Worm (Caenorhabditis elegans): Measurements from ENCODE around the gene W10G11.2.

DNA sequence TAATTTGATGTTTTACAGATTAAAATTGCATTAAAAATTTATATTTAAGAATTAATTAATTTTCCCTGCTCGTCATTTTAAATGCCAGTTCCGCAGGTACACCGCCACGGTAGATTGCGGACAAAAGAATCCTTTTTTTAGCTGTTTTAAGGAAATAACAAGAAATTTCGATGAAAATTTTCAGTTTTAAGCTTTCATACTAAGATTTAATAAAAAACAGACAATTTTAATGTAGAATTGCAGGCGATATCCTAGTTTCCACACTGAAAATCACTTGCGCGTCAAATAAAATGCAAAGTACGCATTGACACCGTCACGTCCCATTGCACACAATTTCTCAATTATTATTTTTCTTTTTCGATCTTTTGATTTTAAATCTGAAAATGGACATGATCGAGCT is 8.0 kb downstream of the W10G11.2 start, which contains the start of gene dnc-3:
- TF ChIP-seq elt-2 (tag; optimal IDR thresholded peaks at IDR 0.05) (peak; percentile 28), nhr-28 (tag; optimal IDR thresholded peaks at IDR 0.05) (no peak), skn-1 (tag; optimal IDR thresholded peaks at IDR 0.05) (no peak), ceh-9 (tag; optimal IDR thresholded peaks at IDR 0.05) (no peak), ztf-11 (tag; optimal IDR thresholded peaks at IDR 0.05) (no peak), pqm-1 (tag; optimal IDR thresholded peaks at IDR 0.05) (no peak), nhr-11 (tag; optimal IDR thresholded peaks at IDR 0.05) (no peak), nhr-43 (tag; optimal IDR thresholded peaks at IDR 0.05; ENCODE audit: poor library complexity, severe bottlenecking) (no peak), ceh-16 (tag; optimal IDR thresholded peaks at IDR 0.05) (no peak), nhr-237 (tag; optimal IDR thresholded peaks at IDR 0.05) (no peak), nhr-12 (tag; optimal IDR thresholded peaks at IDR 0.05) (no peak), daf-12 (tag; optimal IDR thresholded peaks at IDR 0.05) (no peak)

Measured in whole organism, L3 larva.